Fruit fly (Drosophila melanogaster) whole organism, larva: Measurements from ENCODE around the gene sov.

ENCODE experiments used
- noc ChIP-seq: fragments of 200-800 bp; sonication (Bioruptor generic); optimal IDR thresholded peaks from 3 replicates; lab custom pipeline; 2019; ENCODE audit warnings: missing biosample characterization, mild to moderate bottlenecking, missing genetic modification characterization, moderate library complexity

sov gene

DNA sequence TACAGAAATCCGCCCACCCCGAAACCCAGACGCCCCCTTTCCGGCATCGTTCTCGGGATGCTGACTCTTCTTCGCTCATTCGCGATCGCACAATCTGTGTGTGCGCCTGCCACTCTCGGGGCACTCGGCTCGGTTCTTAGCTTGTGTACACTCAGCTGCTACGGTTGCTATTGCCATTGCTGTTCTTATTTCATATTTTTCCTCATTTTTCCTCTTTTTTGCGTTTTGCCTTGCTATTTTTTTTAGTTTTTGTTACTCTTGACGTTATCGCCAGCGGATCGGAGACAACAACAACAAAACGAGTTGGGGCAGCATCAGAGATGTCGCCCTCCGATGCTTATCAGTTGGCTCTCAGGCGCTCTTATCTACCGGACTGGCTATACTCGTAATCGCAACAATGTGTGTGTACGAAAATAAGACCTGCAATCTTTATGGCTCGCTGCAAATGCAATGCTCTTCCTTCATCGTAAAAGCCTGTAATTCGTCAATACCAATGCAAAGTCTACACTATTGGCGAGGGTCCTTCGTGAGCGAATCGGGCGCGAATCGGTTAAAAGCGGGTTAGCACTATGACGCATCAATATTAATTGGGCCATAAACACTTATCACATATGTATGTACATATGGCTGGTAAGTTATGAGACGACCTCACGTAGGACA lies 25.4 kb upstream of the sov start:
- TF ChIP-seq noc (tag; lab: Kevin White, UChicago), result peak; percentile 8

DNA sequence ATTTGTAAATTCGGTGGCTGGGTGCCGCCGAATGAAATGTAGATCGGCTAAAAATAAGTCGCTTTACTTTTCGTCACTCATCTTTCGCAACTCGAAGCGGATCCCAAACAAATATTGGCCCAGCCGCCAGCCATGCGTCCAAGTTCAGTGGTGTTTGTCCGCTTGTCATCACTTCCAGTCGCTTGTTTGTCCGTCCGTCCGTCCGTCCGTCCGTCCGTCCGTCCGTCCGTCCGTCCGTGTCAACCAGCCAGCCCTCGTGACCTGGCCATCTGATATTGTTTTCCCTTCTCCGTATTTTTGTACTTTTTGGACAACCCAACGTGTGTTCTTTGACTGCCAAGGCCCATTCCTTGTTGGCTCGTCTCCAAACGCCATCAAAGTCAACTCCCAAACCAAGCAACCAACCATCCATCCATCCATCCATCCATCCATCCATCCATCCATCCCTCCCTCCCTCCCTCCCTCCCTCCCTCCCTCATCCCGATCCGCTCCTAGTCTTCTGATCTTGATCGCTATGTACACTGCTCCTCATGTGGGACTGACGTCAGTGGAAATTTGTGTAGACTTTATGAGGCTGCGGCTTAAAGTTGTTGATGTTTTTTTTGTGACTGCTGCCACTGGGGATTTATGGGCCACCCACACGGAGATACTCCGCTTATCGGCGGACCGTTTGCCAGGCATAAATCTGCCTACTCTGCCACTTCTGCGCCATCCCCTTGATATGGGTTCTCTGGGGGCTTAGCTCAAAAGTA lies 22.7 kb upstream of the sov start:
- TF ChIP-seq noc (tag; lab: Kevin White, UChicago), result peak; percentile 86

dm6 chrX:6739936-6740668 lies 16.0 kb upstream of the sov start, which contains the start of gene CG3168:
Gene CG3168 (minus strand): TSS chrX:6739986.
- no peak for TF ChIP-seq noc (tag; lab: Kevin White, UChicago)

DNA sequence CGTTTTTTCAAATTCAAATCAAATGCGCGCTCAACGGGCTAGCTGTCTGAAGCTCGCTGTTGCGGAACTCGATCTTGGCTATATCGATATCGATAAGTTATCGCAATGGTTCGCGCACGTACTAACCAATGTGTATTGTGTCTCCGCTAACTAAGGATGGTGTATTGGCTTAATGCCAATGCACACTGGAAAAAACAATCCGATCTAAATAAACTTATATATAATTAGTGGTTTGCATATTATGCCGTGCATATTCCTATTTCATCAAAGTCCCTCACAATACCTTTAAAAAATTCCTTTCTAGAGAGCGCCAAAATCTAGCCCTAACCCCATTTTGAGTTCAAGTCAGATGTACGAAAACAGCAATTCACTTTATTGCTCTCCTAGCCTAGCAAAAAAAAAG lies 14.9 kb upstream of the sov start:
- no peak for TF ChIP-seq noc (tag; lab: Kevin White, UChicago)

DNA sequence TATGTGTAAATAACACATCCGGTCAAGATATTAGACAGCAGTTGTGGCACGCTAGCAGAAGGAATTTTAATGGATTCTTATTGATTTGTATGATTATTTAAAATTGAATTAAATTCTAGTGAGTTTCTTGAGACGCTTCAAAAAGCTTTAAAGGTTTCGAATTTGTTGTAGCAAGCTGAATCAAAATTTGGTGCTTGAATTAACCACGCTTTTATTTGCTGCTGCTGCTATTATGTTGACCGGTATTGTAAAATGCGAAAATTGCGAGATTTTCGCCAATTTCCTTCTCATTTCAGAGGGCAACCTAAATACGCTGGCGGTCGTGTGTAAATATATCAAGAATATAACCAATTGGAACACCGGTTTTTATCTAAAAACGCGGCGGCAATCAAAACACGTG lies 12.9 kb upstream of the sov start:
- TF ChIP-seq noc (tag; lab: Kevin White, UChicago), result no peak

DNA sequence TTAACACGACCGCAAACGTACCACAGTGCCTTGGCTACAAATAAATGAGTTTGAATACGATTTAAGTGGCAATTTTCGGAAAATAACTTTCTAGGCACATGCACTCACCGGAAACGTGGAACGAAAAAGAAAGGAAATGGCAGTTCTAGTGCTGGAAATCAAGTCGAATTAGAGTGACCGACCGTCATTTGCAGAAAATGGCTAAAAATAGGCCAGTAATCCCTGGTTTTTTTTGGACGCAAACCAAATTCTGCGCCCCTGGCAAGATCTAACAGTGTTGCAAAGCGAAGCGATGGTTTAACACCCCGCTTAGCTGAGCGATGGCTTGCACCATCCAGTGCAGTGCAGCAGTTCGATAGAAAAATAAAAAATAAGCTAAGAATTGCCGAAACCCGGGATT lies 12.0 kb upstream of the sov start, which contains the start of gene RpL17:
TSS of gene RpL17 (minus strand) at position 151 of the 400 bp plus-strand sequence.
- peak; percentile 64 for TF ChIP-seq noc (tag; lab: Kevin White, UChicago)

DNA sequence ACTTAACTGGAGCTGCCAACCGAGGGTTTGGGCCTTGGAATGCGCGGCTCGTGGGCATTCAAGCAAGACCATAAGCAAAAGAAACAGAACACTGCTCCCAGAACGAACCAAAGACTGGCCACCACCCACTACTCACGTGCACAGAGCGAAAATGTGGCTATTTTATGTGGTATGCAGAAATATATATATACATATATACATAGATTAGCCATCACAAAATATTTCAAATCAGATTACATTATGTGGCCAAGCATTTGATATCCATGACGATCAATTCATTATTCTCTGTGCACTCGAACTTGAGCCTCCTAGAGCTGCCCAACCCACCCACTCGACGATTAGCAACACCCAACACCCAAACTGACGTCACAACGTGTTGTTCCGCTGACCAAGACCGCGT lies 10.6 kb upstream of the sov start:
- no peak for TF ChIP-seq noc (tag; lab: Kevin White, UChicago)

DNA sequence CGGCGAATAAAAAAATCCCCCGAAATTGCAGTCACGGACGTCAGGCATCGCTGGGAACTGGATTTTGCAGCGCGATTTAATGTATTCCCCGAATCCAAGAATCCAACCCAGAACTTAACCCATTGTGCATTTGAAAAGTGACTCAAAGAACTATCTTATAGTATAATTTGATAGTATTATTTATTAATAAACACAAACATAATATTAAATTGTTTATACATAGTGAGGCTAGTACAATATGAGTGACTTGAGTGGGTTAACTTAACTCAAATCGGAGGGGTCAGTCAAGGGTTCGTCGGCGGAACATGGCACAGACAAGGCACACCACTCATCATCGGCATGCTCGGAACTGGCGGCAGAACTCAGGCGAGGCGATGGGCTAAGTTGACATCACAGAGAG lies 9.9 kb upstream of the sov start:
- TF ChIP-seq noc (tag; lab: Kevin White, UChicago), result no peak

DNA sequence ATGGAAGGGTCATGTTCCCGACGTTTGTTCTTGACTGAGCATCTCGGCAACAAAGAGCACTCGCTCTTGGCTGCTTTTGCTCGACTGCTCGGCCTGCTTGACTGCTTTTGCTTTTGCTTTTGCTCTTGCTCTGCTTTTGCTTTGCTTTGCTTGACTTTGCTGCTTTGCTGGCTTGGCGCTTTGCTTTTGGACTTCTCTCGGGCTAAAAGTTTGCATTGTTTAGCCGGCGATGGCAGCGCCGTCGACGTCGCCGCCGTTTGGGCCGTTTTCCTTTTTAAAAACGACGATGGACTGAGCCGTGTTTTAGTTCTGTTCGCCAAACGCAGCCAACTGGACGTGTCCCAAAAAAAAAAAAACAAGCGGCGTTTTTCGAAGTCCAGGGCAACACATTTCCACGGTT lies 8.9 kb upstream of the sov start, which contains the start of gene CG14439:
TSS of gene CG14439 (plus strand) at position 301 of the 400 bp plus-strand sequence.
- TF ChIP-seq noc (tag; lab: Kevin White, UChicago), result no peak

DNA sequence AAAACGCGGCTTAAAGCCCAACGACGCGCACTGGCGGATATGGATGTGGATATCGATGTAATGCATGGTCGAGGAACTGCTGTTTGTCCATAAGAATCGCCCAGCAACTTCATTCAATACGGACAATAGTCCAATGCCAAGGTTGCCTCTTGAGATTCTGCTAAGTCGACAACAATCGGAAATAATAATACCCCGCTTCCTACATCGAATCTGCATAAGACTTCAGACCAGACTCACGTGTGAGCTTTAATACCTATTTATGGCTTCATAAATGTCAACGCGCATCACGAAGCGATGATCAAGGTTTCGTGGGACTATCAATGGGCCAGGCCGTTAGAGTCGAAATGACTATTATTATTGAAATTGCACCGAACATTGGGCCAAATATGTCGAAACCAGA lies 4.2 kb upstream of the sov start:
- TF ChIP-seq noc (tag; lab: Kevin White, UChicago), result no peak

- no peak for TF ChIP-seq noc (tag; lab: Kevin White, UChicago)
Measured at dm6 chrX:6759184-6759965, 3.3 kb downstream of the sov start.

- TF ChIP-seq noc (tag; lab: Kevin White, UChicago), result peak; percentile 77
Measured at dm6 chrX:6770924-6771323, 14.8 kb downstream of the sov start, which contains the start of gene Coq7. Gene Coq7 (plus strand): TSS chrX:6771225.

- TF ChIP-seq noc (tag; lab: Kevin White, UChicago), result no peak
Measured at dm6 chrX:6775622-6776021, 19.5 kb downstream of the sov start.

DNA sequence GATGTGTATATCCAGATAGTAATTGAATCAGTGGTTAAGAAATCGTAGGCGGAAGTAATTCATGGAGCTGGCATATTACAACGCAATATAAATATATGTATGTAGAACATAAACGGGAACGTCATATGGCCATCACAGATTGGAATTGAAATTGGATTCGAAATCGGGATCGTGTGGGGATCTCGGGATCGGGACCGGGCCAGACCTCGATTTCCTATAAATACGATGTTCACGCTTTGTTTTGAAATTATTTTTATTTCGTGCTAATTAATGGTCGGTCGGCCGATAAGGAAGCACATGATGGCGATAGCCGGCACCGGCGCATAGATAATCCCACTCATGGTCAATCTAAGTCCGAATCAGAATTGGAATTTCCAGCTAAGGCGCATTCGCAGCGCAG lies 20.2 kb downstream of the sov start:
- TF ChIP-seq noc (tag; lab: Kevin White, UChicago), result peak; percentile 28

DNA sequence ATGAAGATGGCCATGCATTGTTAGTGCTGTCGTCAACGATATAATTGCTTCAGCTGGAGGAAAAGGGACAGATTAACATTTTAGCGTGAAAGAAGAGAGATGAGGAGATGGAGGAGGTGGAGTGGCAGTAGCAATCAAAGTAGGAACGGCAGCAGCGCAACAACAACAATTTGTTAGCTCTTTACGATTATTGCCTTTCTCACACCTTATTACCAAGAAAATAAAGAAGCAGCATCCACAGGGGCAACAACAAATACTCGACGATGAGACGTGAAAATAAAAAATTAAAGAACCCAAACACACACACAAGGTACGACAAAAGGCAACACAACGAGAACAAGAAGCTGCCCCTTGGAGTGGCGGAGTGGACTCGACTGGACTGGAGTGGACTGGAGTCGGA lies 20.8 kb downstream of the sov start:
- no peak for TF ChIP-seq noc (tag; lab: Kevin White, UChicago)
